Fruit fly (Drosophila melanogaster) whole organism, embryonic: ENCODE data around the gene pdm2.

Experiments used
- Bgb ChIP-seq: fragments of 200-800 bp; sonication (Bioruptor generic); IDR thresholded peaks from 2 replicates; pipeline ENCODE4 v1.3.6; 2022; ENCODE audit warnings: missing biosample characterization, missing genetic modification characterization; ENCODE audit not compliant: partially characterized antibody
- C15 ChIP-seq: fragments of 200-800 bp; sonication (Bioruptor generic); IDR thresholded peaks from 3 replicates; pipeline ENCODE4 v1.3.6; 2022; ENCODE audit warnings: missing biosample characterization, missing genetic modification characterization
- CG12104 ChIP-seq: fragments of 200-800 bp; sonication (Bioruptor generic); optimal IDR thresholded peaks from 3 replicates; lab custom pipeline; 2016; ENCODE audit warnings: missing biosample characterization, missing genetic modification characterization
- CG12659 ChIP-seq: fragments of 200-800 bp; sonication (Bioruptor generic); optimal IDR thresholded peaks from 3 replicates; lab custom pipeline; 2017; ENCODE audit warnings: mild to moderate bottlenecking, missing biosample characterization, missing genetic modification reagents, missing genetic modification characterization
- CG12942 ChIP-seq: fragments of 200-800 bp; sonication (Bioruptor generic); optimal IDR thresholded peaks from 3 replicates; lab custom pipeline; 2016; ENCODE audit warnings: missing biosample characterization, missing genetic modification characterization
- CG13624 ChIP-seq: fragments of 200-800 bp; sonication (Bioruptor generic); optimal IDR thresholded peaks from 2 replicates; lab custom pipeline; 2016; ENCODE audit warnings: missing biosample characterization, missing genetic modification characterization
- CG15601 ChIP-seq: fragments of 200-800 bp; sonication (Bioruptor generic); optimal IDR thresholded peaks from 3 replicates; lab custom pipeline; 2019; ENCODE audit warnings: missing biosample characterization, mild to moderate bottlenecking, missing genetic modification characterization, moderate library complexity
- CG1832 ChIP-seq: fragments of 200-800 bp; sonication (Bioruptor generic); optimal IDR thresholded peaks from 2 replicates; lab custom pipeline; 2017; ENCODE audit warnings: missing biosample characterization, mild to moderate bottlenecking, missing genetic modification characterization, inconsistent platforms
- CG2202 ChIP-seq: fragments of 200-800 bp; sonication (Bioruptor generic); optimal IDR thresholded peaks from 2 replicates; lab custom pipeline; 2018; ENCODE audit warnings: missing biosample characterization, mild to moderate bottlenecking, missing genetic modification characterization
- CG3163 ChIP-seq: fragments of 200-800 bp; sonication (Bioruptor generic); optimal IDR thresholded peaks from 3 replicates; lab custom pipeline; 2016; ENCODE audit warnings: missing biosample characterization, missing genetic modification characterization
- CG32532 ChIP-seq: fragments of 200-800 bp; sonication (Bioruptor generic); IDR thresholded peaks from 2 replicates; pipeline ENCODE4 v1.3.6; 2022; ENCODE audit warnings: missing biosample characterization, missing genetic modification characterization
- CG33213 ChIP-seq: fragments of 200-800 bp; sonication (Bioruptor generic); optimal IDR thresholded peaks from 3 replicates; lab custom pipeline; 2016; ENCODE audit warnings: missing biosample characterization, missing genetic modification characterization
- CG3726 ChIP-seq: fragments of 200-800 bp; sonication (Bioruptor generic); IDR thresholded peaks from 3 replicates; pipeline ENCODE4, ENCODE4 v1.3.6; 2022; ENCODE audit warnings: missing biosample characterization, missing genetic modification characterization
- CG6175 ChIP-seq: fragments of 200-800 bp; sonication (Bioruptor generic); IDR thresholded peaks from 3 replicates; pipeline ENCODE4 v1.3.6; 2022; ENCODE audit warnings: missing biosample characterization, missing genetic modification characterization
- CG6654 ChIP-seq: fragments of 200-800 bp; sonication (Bioruptor generic); optimal IDR thresholded peaks from 2 replicates; lab custom pipeline; 2017; ENCODE audit warnings: missing biosample characterization, mild to moderate bottlenecking, missing genetic modification characterization
- CG8359 ChIP-seq: fragments of 200-800 bp; sonication (Bioruptor generic); optimal IDR thresholded peaks from 2 replicates; lab custom pipeline; 2017; ENCODE audit warnings: missing biosample characterization, mild to moderate bottlenecking, missing genetic modification characterization, borderline replicate concordance
- CG9876 ChIP-seq: fragments of 200-800 bp; sonication (Bioruptor generic); optimal IDR thresholded peaks from 2 replicates; lab custom pipeline; 2016; ENCODE audit warnings: missing biosample characterization, missing genetic modification characterization
- CrebB ChIP-seq: fragments of 200-800 bp; sonication (Bioruptor generic); optimal IDR thresholded peaks from 3 replicates; lab custom pipeline; 2018; ENCODE audit warnings: missing biosample characterization, mild to moderate bottlenecking, missing genetic modification characterization
- Dad ChIP-seq: fragments of 200-800 bp; sonication (Bioruptor generic); optimal IDR thresholded peaks from 3 replicates; lab custom pipeline; 2016; ENCODE audit warnings: missing biosample characterization, missing genetic modification characterization
- Dll ChIP-seq: fragments of 200-800 bp; sonication (Bioruptor generic); IDR thresholded peaks from 4 replicates; pipeline ENCODE4 v1.3.6; 2022; ENCODE audit warnings: missing biosample characterization, missing genetic modification characterization; ENCODE audit not compliant: partially characterized antibody
- Dref ChIP-seq: fragments of 200-800 bp; sonication (Bioruptor generic); IDR thresholded peaks from 2 replicates; pipeline ENCODE4 v1.3.6; 2022; ENCODE audit warnings: missing biosample characterization, missing genetic modification characterization
- Eip74EF ChIP-seq, 2 experiments: fragments of 200-800 bp in 1 of 2; fragments of >200 bp in 1 of 2; sonication (Bioruptor generic) in 1 of 2; optimal IDR thresholded peaks; 2 replicates each; lab custom pipeline; 2017 to 2019; ENCODE audit warnings: missing biosample characterization in 2 of 2, missing genetic modification characterization in 2 of 2, mild to moderate bottlenecking in 1 of 2, moderate library complexity in 1 of 2
- Hr39 ChIP-seq: fragments of >200 bp; optimal IDR thresholded peaks from 2 replicates; lab custom pipeline; 2017
- Lim3 ChIP-seq: fragments of 200-800 bp; sonication (Bioruptor generic); IDR thresholded peaks from 2 replicates; pipeline ENCODE4 v1.3.6; 2022; ENCODE audit warnings: missing biosample characterization, missing genetic modification characterization
- Myb ChIP-seq: fragments of 200-800 bp; sonication (Bioruptor generic); optimal IDR thresholded peaks from 2 replicates; lab custom pipeline; 2016; ENCODE audit warnings: missing biosample characterization, missing genetic modification characterization
- Nf-YC ChIP-seq: fragments of 200-800 bp; optimal IDR thresholded peaks from 3 replicates; lab custom pipeline; 2019; ENCODE audit warnings: missing biosample characterization, mild to moderate bottlenecking, missing genetic modification characterization, moderate library complexity
- NfI ChIP-seq: fragments of 200-800 bp; sonication (Bioruptor generic); optimal IDR thresholded peaks from 3 replicates; lab custom pipeline; 2018; ENCODE audit warnings: missing biosample characterization, mild to moderate bottlenecking, missing genetic modification characterization, moderate library complexity
- Oaz ChIP-seq: fragments of 200-800 bp; sonication (Bioruptor generic); IDR thresholded peaks from 2 replicates; pipeline ENCODE4 v1.3.6; 2022; ENCODE audit warnings: missing biosample characterization, missing genetic modification characterization
- al ChIP-seq: fragments of 200-800 bp; sonication (Bioruptor generic); IDR thresholded peaks from 2 replicates; pipeline ENCODE4 v1.3.6; 2022; ENCODE audit warnings: missing biosample characterization, missing genetic modification characterization
- aop ChIP-seq: fragments of 200-800 bp; sonication (Bioruptor generic); IDR thresholded peaks from 2 replicates; pipeline ENCODE4 v1.3.6; 2022; ENCODE audit warnings: missing biosample characterization, missing genetic modification characterization
- cwo ChIP-seq: fragments of 200-800 bp; sonication (Bioruptor generic); optimal IDR thresholded peaks from 3 replicates; lab custom pipeline; 2017; ENCODE audit warnings: missing biosample characterization, missing genetic modification characterization, mild to moderate bottlenecking, moderate library complexity, missing genetic modification reagents
- dan ChIP-seq: fragments of 200-800 bp; sonication (Bioruptor generic); IDR thresholded peaks from 2 replicates; pipeline ENCODE4 v1.3.6; 2022; ENCODE audit warnings: missing biosample characterization, missing genetic modification characterization
- en ChIP-seq: fragments of 200-800 bp; sonication (Bioruptor generic); optimal IDR thresholded peaks from 2 replicates; lab custom pipeline; 2016; ENCODE audit warnings: missing biosample characterization, missing genetic modification characterization
- gcm ChIP-seq: fragments of 200-800 bp; sonication (Bioruptor generic); optimal IDR thresholded peaks from 2 replicates; lab custom pipeline; 2019; ENCODE audit warnings: missing biosample characterization, mild to moderate bottlenecking, missing genetic modification characterization, moderate library complexity
- her ChIP-seq: fragments of 200-800 bp; sonication (Bioruptor generic); optimal IDR thresholded peaks from 2 replicates; lab custom pipeline; 2016; ENCODE audit warnings: missing biosample characterization, missing genetic modification characterization
- insv ChIP-seq, 2 experiments: fragments of 200-800 bp; sonication (Bioruptor generic); optimal IDR thresholded peaks; 3 replicates each; lab custom pipeline; 2016 to 2018; ENCODE audit warnings: missing biosample characterization in 2 of 2, missing genetic modification characterization in 2 of 2
- maf-S ChIP-seq: fragments of 200-800 bp; sonication (Bioruptor generic); optimal IDR thresholded peaks from 2 replicates; lab custom pipeline; 2016; ENCODE audit warnings: missing biosample characterization, missing genetic modification characterization
- mirr ChIP-seq: fragments of 200-800 bp; sonication (Bioruptor generic); optimal IDR thresholded peaks from 3 replicates; lab custom pipeline; 2018; ENCODE audit warnings: missing biosample characterization, mild to moderate bottlenecking, missing genetic modification characterization
- nerfin-2 ChIP-seq: fragments of 200-800 bp; sonication (Bioruptor generic); IDR thresholded peaks from 2 replicates; pipeline ENCODE4 v1.3.6; 2022; ENCODE audit warnings: missing biosample characterization, missing genetic modification characterization; ENCODE audit not compliant: partially characterized antibody
- otp ChIP-seq: fragments of 200-800 bp; sonication (Bioruptor generic); IDR thresholded peaks from 3 replicates; pipeline ENCODE4, ENCODE4 v1.3.6; 2022; ENCODE audit warnings: missing biosample characterization, missing genetic modification characterization
- pan ChIP-seq, 4 experiments: fragments of >200 bp in 3 of 4; fragments of 200-800 bp in 1 of 4; sonication (Bioruptor generic) in 1 of 4; optimal IDR thresholded peaks in 3 of 4; IDR thresholded peaks in 1 of 4; 2 replicates each; pipeline versions ENCODE4 v1.3.6 to Lab custom; 2017 to 2022; ENCODE audit warnings: missing biosample characterization in 2 of 4, missing genetic modification characterization in 2 of 4, mixed read lengths in 1 of 4
- prd ChIP-seq, 3 experiments: fragments of >200 bp in 2 of 3; fragments of 200-800 bp in 1 of 3; sonication (Bioruptor generic) in 1 of 3; optimal IDR thresholded peaks in 2 of 3; IDR thresholded peaks in 1 of 3; 2 replicates in 2 of 3; 3 replicates in 1 of 3; pipeline versions ENCODE4 v1.3.6 to Lab custom; 2017 to 2022; ENCODE audit warnings: missing biosample characterization in 1 of 3, missing genetic modification characterization in 1 of 3
- run ChIP-seq: fragments of 200-800 bp; sonication (Bioruptor generic); optimal IDR thresholded peaks from 3 replicates; lab custom pipeline; 2018; ENCODE audit warnings: missing biosample characterization, mild to moderate bottlenecking, missing genetic modification characterization
- sens ChIP-seq: fragments of 200-800 bp; sonication (Bioruptor generic); peaks from one replicate; lab custom pipeline; 2016; ENCODE audit warnings: missing biosample characterization, missing genetic modification characterization
- sima ChIP-seq: fragments of 200-800 bp; sonication (Bioruptor generic); optimal IDR thresholded peaks from 2 replicates; lab custom pipeline; 2016; ENCODE audit warnings: missing biosample characterization, missing genetic modification characterization
- sisA ChIP-seq: fragments of 200-800 bp; sonication (Bioruptor generic); IDR thresholded peaks from 2 replicates; pipeline ENCODE4 v1.3.6; 2022; ENCODE audit warnings: missing biosample characterization, missing genetic modification characterization
- tup ChIP-seq: fragments of 200-800 bp; sonication (Bioruptor generic); optimal IDR thresholded peaks from 2 replicates; lab custom pipeline; 2016; ENCODE audit warnings: missing biosample characterization, mild to moderate bottlenecking, missing genetic modification characterization, moderate library complexity
- zf30C ChIP-seq: fragments of 200-800 bp; sonication (Bioruptor generic); optimal IDR thresholded peaks from 3 replicates; lab custom pipeline; 2018; ENCODE audit warnings: missing biosample characterization, mild to moderate bottlenecking, missing genetic modification characterization

The pdm2 gene

dm6 chr2L:12718437-12719376, 61.7 kb downstream of the pdm2 start, which contains the start of gene MRP (continued):
- TF ChIP-seq sima (GFP tag; lab: Kevin White, UChicago) (no peak), al (GFP tag; lab: Robert Waterston, UW) (no peak), insv (GFP tag; optimal IDR thresholded peaks at IDR 0.05; lab: Kevin White, UChicago) (no peak), Bgb (GFP tag; lab: Robert Waterston, UW) (peak; percentile 64), CG12942 (GFP tag; lab: Kevin White, UChicago) (no peak), CG2202 (tag; lab: Kevin White, UChicago) (no peak), maf-S (no peak), run (tag; lab: Kevin White, UChicago) (no peak), Myb (GFP tag; lab: Kevin White, UChicago) (no peak), CG3163 (GFP tag; lab: Kevin White, UChicago) (peak; percentile 84), CG8359 (no peak), Oaz (no peak), CG9876 (GFP tag; lab: Kevin White, UChicago) (no peak), CG15601 (tag; lab: Kevin White, UChicago) (no peak), C15 (GFP tag; lab: Robert Waterston, UW) (no peak), mirr (GFP tag; lab: Kevin White, UChicago) (peak; percentile 58), CG33213 (GFP tag; lab: Kevin White, UChicago) (no peak), sens (GFP tag; lab: Kevin White, UChicago) (peak; percentile 30), Nf-YC (peak; percentile 51), aop (GFP tag; lab: Robert Waterston, UW) (no peak), CG3726 (no peak), NfI (peak; percentile 6), Lim3 (GFP tag; lab: Robert Waterston, UW) (no peak), prd (optimal IDR thresholded peaks at IDR 0.05; lab: Kevin White, UChicago) (no peak), prd (GFP tag; IDR thresholded peaks at IDR 0.05; lab: Robert Waterston, UW) (no peak), en (GFP tag; lab: Kevin White, UChicago) (no peak), CG13624 (GFP tag; lab: Kevin White, UChicago) (no peak), tup (no peak), otp (GFP tag; lab: Robert Waterston, UW) (no peak), her (GFP tag; lab: Kevin White, UChicago) (peak; percentile 8), CrebB (tag; lab: Kevin White, UChicago) (no peak), CG12104 (no peak), gcm (GFP tag; lab: Kevin White, UChicago) (no peak), CG1832 (GFP tag; lab: Kevin White, UChicago) (no peak), CG6175 (GFP tag; lab: Robert Waterston, UW) (peak; percentile 11; the same call in 1 of the 3 replicates), Eip74EF (GFP tag; optimal IDR thresholded peaks at IDR 0.05; lab: Kevin White, UChicago) (no peak), CG12659 (GFP tag; lab: Kevin White, UChicago) (no peak), dan (GFP tag; lab: Robert Waterston, UW) (no peak), nerfin-2 (GFP tag; lab: Robert Waterston, UW) (no peak), zf30C (no peak), Dll (GFP tag; lab: Robert Waterston, UW) (0 out of 4 replicates have a peak, but pooled peaks have one; percentile 39), CG6654 (GFP tag; lab: Kevin White, UChicago) (no peak), cwo (GFP tag; lab: Kevin White, UChicago) (peak; percentile 9), Dref (GFP tag; lab: Robert Waterston, UW) (no peak), CG32532 (GFP tag; lab: Robert Waterston, UW) (no peak), Hr39 (lab: Kevin White, UChicago) (no peak), Dad (GFP tag; lab: Kevin White, UChicago) (no peak), pan (optimal IDR thresholded peaks at IDR 0.05; lab: Kevin White, UChicago) (no peak), pan (GFP tag; optimal IDR thresholded peaks at IDR 0.05 in 1 of 2, IDR thresholded peaks at IDR 0.05 in 1 of 2) (no peak), sisA (GFP tag; lab: Robert Waterston, UW) (no peak)
